Worm (Caenorhabditis elegans): ENCODE measurements around the gene mex-5.

The mex-5 gene

ce11 chrIV:13358488-13358887 is 5.0 kb downstream of the mex-5 start, which contains the start of gene W02A2.8:
TSS of gene W02A2.8 (minus strand) at chrIV:13358588.
- TF ChIP-seq nhr-23 (tag; optimal IDR thresholded peaks at IDR 0.05), result no peak
- no peak for TF ChIP-seq nhr-11 (tag; optimal IDR thresholded peaks at IDR 0.05)
- TF ChIP-seq ztf-1 (GFP tag; conservative IDR thresholded peaks at IDR 0.05), result no peak
- no peak for TF ChIP-seq mbf-1 (tag; optimal IDR thresholded peaks at IDR 0.05)
- no peak for TF ChIP-seq mdl-1 (tag; optimal IDR thresholded peaks at IDR 0.05)
- no peak for TF ChIP-seq skn-1 (tag; optimal IDR thresholded peaks at IDR 0.05)
- TF ChIP-seq egl-27 (tag; optimal IDR thresholded peaks at IDR 0.05), result no peak
- TF ChIP-seq ceh-82 (tag; optimal IDR thresholded peaks at IDR 0.05), result no peak
- TF ChIP-seq peb-1 (tag; optimal IDR thresholded peaks at IDR 0.05), result no peak
- no peak for TF ChIP-seq nhr-237 (tag; optimal IDR thresholded peaks at IDR 0.05)
- no peak for TF ChIP-seq unc-55 (GFP tag; optimal IDR thresholded peaks at IDR 0.05)
- TF ChIP-seq fos-1 (tag; optimal IDR thresholded peaks at IDR 0.05), result no peak

DNA sequence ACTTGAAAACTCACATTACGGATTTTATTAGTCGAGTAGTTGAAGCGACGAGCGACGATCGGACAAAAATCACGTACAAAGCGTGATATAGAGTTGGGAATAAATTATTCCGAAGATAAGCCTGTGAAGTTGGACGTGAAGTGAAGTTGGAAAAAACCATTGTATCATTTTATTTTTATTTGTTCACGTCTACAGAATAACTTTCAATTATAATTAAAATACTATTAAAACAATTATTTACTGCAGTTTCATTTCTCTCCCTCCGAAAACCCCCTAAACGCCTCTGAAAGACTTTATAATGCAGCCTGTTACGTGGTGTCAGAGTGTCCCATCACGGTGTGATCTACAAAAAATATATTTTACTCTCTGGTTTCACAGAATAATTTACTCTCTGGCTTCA is 6.6 kb downstream of the mex-5 start, which contains the start of gene Y62E10A.3:
TSS of gene Y62E10A.3 (minus strand) at position 101 of the 400 bp plus-strand sequence.
- no peak for TF ChIP-seq unc-62 (GFP tag; optimal IDR thresholded peaks at IDR 0.05)

DNA sequence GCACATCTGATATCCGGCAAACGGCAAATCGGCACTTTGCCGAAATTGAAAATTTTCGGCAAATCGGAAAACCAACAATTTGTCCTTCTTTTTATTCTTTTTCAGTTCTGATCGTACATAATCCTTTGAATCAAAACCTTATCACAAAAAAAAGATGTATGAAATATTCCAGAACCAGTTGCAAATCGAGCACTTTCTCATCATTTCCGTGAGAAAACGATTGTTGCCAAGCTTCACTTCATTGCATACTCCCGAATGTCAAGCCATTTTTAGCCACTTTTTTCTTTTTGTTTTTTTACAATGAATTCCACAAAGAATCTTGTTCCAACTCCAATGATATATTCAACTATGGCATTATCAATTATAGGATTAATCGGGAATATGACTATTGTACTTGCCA is 11.3 kb downstream of the mex-5 start, which contains the start of gene srsx-25:
TSS of gene srsx-25 (plus strand) at position 301 of the 400 bp plus-strand sequence.
- TF ChIP-seq egl-27 (tag; optimal IDR thresholded peaks at IDR 0.05) (no peak), lin-11 (tag; optimal IDR thresholded peaks at IDR 0.05) (no peak), nhr-237 (tag; optimal IDR thresholded peaks at IDR 0.05) (no peak)

- TF ChIP-seq R02D3.7 (tag; optimal IDR thresholded peaks at IDR 0.05) (no peak), unc-62 (GFP tag; optimal IDR thresholded peaks at IDR 0.05) (no peak), sem-4 (tag; optimal IDR thresholded peaks at IDR 0.05) (no peak), dmd-4 (tag; optimal IDR thresholded peaks at IDR 0.05) (no peak), snpc-4 (tag; optimal IDR thresholded peaks at IDR 0.05) (no peak), zag-1 (tag; optimal IDR thresholded peaks at IDR 0.05) (no peak), nhr-77 (tag; optimal IDR thresholded peaks at IDR 0.05) (no peak), ZK546.5 (tag; optimal IDR thresholded peaks at IDR 0.05) (no peak)
Measured at ce11 chrIV:13369120-13369842, 15.8 kb downstream of the mex-5 start, which contains the start of gene agt-1. TSS of gene agt-1 (minus strand) at chrIV:13369412.

DNA sequence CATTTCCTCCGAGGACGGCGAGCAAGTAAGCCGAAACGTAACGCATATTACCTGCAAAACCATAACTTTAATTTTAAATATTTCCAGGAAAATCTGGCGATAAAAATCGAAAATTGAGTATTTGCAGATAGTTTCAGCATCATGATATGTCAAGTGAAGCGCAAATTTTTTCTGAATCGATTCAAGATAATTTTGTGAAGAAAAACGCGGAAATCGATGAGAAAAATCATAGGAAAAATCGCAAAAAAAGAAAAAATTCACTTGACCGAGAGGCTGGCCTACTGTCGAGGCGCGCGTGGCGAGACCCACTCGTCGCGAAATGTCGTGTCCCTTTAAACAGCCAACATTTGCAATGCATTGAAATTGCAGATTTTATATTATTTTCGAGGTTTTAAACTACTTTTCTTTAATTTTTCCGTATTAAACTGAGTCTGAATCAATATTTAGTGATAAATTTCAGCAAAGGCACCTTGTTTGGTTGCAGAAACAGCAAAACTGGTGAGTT is 16.8 kb downstream of the mex-5 start, which contains the start of the genes rla-2, popl-7 and Y62E10A.24:
TSS of gene rla-2 (minus strand) at position 51 of the 505 bp plus-strand sequence.
TSS of gene popl-7 (plus strand) at position 455 of the 505 bp plus-strand sequence.
TSS of gene Y62E10A.24 (plus strand) at position 476 of the 505 bp plus-strand sequence.
- TF ChIP-seq C34F6.9 (tag; optimal IDR thresholded peaks at IDR 0.05) (peak; percentile 40), unc-55 (GFP tag; optimal IDR thresholded peaks at IDR 0.05) (peak; percentile 55), lsy-2 (tag; optimal IDR thresholded peaks at IDR 0.05) (peak in 1 of 2 experiments; percentile 80), nhr-129 (tag; optimal IDR thresholded peaks at IDR 0.05) (peak; percentile 61), nhr-10 (tag; optimal IDR thresholded peaks at IDR 0.05) (no peak)

DNA sequence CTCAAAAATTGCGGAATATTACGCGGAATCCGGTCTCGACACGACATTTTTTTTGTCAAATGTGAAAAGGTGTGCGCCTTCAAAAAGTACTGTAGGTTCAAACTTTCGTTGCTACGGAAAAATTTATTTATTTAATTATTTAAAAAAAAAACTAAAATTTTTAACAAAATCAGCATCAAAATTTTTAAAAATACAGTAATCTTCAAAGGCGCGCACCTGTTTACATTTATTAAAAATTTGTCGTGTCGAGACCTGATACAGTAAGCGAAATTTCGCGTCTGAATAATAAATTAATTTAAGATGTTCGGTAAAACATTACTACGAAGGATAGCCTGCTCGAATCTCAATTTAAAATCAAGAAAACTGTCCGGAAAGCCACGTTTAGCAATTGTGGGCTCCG is 18.2 kb downstream of the mex-5 start, which contains the start of gene Y62E10A.6:
TSS of gene Y62E10A.6 (plus strand) at position 301 of the 400 bp plus-strand sequence.
- TF ChIP-seq nhr-129 (tag; optimal IDR thresholded peaks at IDR 0.05) (no peak), crh-2 (tag; optimal IDR thresholded peaks at IDR 0.05) (no peak)

DNA sequence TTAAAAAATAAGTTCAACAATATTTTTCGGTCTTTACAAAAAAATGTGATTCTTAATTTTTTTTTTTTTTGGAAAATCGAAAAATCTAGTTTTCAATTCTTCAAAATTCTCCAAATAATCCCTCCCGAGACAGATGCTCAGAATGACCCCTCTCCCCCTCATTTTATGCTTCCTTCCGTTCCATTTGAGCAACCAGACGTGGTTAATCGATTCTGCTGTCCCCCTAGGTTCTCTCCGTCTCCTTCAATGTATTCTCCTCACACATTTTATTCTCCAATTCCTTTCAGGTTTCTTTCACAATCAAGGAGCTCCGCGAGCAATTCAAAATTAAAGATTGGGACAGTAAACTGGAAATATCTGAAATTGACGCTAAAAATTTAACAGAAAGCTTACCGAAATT is 21.4 kb downstream of the mex-5 start:
- no peak for TF ChIP-seq ceh-16 (tag; optimal IDR thresholded peaks at IDR 0.05)
- TF ChIP-seq nhr-129 (tag; optimal IDR thresholded peaks at IDR 0.05), result no peak
- TF ChIP-seq zag-1 (tag; optimal IDR thresholded peaks at IDR 0.05), result no peak
- no peak for TF ChIP-seq R02D3.7 (tag; optimal IDR thresholded peaks at IDR 0.05)
- no peak for TF ChIP-seq C34F6.9 (tag; optimal IDR thresholded peaks at IDR 0.05)
- no peak for TF ChIP-seq snpc-4 (tag; optimal IDR thresholded peaks at IDR 0.05)
- TF ChIP-seq egl-27 (tag; optimal IDR thresholded peaks at IDR 0.05), result no peak
- no peak for TF ChIP-seq fos-1 (tag; optimal IDR thresholded peaks at IDR 0.05)
- no peak for TF ChIP-seq ceh-82 (tag; optimal IDR thresholded peaks at IDR 0.05)
- no peak for TF ChIP-seq unc-62 (GFP tag; optimal IDR thresholded peaks at IDR 0.05)
- no peak for TF ChIP-seq lsy-2 (tag; optimal IDR thresholded peaks at IDR 0.05)
- TF ChIP-seq nhr-6 (tag; optimal IDR thresholded peaks at IDR 0.05), result no peak
- TF ChIP-seq ztf-1 (GFP tag; conservative IDR thresholded peaks at IDR 0.05), result no peak
- TF ChIP-seq ZK546.5 (tag; optimal IDR thresholded peaks at IDR 0.05), result no peak
- TF ChIP-seq crh-2 (tag; optimal IDR thresholded peaks at IDR 0.05), result no peak
- no peak for TF ChIP-seq mdl-1 (tag; optimal IDR thresholded peaks at IDR 0.05)
